Fruit fly (Drosophila melanogaster): ENCODE data around the gene Tango6.

Tango6 gene

DNA sequence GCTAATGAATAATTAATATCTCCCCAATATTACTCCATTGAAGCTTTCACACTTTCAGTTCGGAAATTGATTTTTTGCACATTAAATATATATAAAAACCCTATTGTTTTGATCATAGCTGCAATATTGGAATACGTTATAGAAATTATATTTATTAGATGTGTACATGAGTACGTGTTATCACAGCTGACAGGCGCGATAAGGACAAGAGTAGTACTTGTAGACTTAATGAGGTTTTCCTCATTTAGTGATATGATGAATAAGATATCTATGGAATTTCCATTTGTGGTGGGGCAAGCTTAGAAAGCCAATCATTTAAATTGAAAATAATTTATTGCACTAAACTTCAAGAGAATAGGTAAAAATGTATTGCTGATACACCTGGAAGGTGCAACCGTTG lies 33.6 kb downstream of the Tango6 start:
- TF ChIP-seq CG8159 (tag; optimal IDR thresholded peaks at IDR 0.05), result no peak
- TF ChIP-seq D1 (tag; optimal IDR thresholded peaks at IDR 0.05), result no peak
- no peak for TF ChIP-seq EcR (GFP tag; optimal IDR thresholded peaks at IDR 0.05)
- TF ChIP-seq Snoo (tag; optimal IDR thresholded peaks at IDR 0.05), result no peak
- no peak for TF ChIP-seq gl (tag; optimal IDR thresholded peaks at IDR 0.05)
- TF ChIP-seq CG13204 (GFP tag; optimal IDR thresholded peaks at IDR 0.05), result no peak
- TF ChIP-seq fd96Ca (GFP tag; IDR thresholded peaks at IDR 0.05), result no peak
- no peak for TF ChIP-seq CG15710 (tag; optimal IDR thresholded peaks at IDR 0.05)
- no peak for TF ChIP-seq CG8301 (tag; optimal IDR thresholded peaks at IDR 0.05)
- TF ChIP-seq CG34367 (tag; optimal IDR thresholded peaks at IDR 0.05), result no peak
- TF ChIP-seq CG17806 (tag; optimal IDR thresholded peaks at IDR 0.05), result no peak
- TF ChIP-seq Pif1B (GFP tag; optimal IDR thresholded peaks at IDR 0.05), result no peak
- TF ChIP-seq Ets98B (GFP tag; IDR thresholded peaks at IDR 0.05), result no peak
- no peak for TF ChIP-seq CG14655 (GFP tag; optimal IDR thresholded peaks at IDR 0.05)
- TF ChIP-seq CG12605 (GFP tag; IDR thresholded peaks at IDR 0.05), result no peak
- TF ChIP-seq rn (GFP tag; IDR thresholded peaks at IDR 0.05), result no peak

DNA sequence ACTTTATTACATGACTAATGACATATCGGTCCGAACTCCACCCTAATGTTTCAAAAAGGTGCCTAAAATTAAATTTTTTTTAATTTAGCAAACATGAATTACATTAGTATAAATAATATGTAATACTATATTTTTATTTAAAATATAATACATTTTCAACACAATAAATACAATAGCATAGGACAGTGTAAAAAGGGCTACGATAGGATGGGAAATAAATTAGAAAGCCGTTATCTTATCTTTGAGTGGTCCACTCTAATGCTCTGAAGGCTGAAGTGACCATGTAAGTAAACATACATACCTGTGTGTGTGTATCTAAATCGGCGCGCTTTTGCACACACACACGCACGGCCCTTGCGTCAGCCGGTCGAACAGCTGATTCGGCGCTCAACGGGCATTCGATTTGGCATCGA lies 34.1 kb downstream of the Tango6 start, which contains the start of gene CG31793:
CG31793 (plus strand) TSS at position 409 of the 413 bp plus-strand sequence.
- peak; percentile 60; the same call in 1 of the 2 replicates for TF ChIP-seq Ets98B (GFP tag; IDR thresholded peaks at IDR 0.05)
- peak; percentile 32 for TF ChIP-seq CG34367 (tag; optimal IDR thresholded peaks at IDR 0.05)
- TF ChIP-seq CG8159 (tag; optimal IDR thresholded peaks at IDR 0.05), result peak; percentile 98
- TF ChIP-seq CG14655 (GFP tag; optimal IDR thresholded peaks at IDR 0.05), result peak; percentile 67
- no peak for TF ChIP-seq CG13204 (GFP tag; optimal IDR thresholded peaks at IDR 0.05)
- no peak; the same call in 1 of the 2 replicates for TF ChIP-seq CG12605 (GFP tag; IDR thresholded peaks at IDR 0.05)
- TF ChIP-seq CG4496 (GFP tag; IDR thresholded peaks at IDR 0.05), result peak; percentile 80
- peak; percentile 9 for TF ChIP-seq Snoo (tag; optimal IDR thresholded peaks at IDR 0.05)
- TF ChIP-seq CG8301 (tag; optimal IDR thresholded peaks at IDR 0.05), result peak; percentile 61
- peak; percentile 43 for TF ChIP-seq CG9948 (tag; optimal IDR thresholded peaks at IDR 0.05)
- peak; percentile 63 for TF ChIP-seq CG32121 (GFP tag; IDR thresholded peaks at IDR 0.05)
- TF ChIP-seq CG17806 (tag; optimal IDR thresholded peaks at IDR 0.05), result peak; percentile 64
- TF ChIP-seq Pif1B (GFP tag; optimal IDR thresholded peaks at IDR 0.05), result peak; percentile 71
- no peak for TF ChIP-seq Pif1A (GFP tag; optimal IDR thresholded peaks at IDR 0.05)
- no peak for TF ChIP-seq CG15710 (tag; optimal IDR thresholded peaks at IDR 0.05)
- no peak for TF ChIP-seq fd96Ca (GFP tag; IDR thresholded peaks at IDR 0.05)
- TF ChIP-seq gl (tag; optimal IDR thresholded peaks at IDR 0.05), result no peak
- TF ChIP-seq EcR (GFP tag; optimal IDR thresholded peaks at IDR 0.05), result no peak
- 0 out of 2 replicates have a peak, but pooled peaks have one; percentile 25 for TF ChIP-seq rn (GFP tag; IDR thresholded peaks at IDR 0.05)
- TF ChIP-seq D1 (tag; optimal IDR thresholded peaks at IDR 0.05), result peak; percentile 84
- TF ChIP-seq CG10348 (GFP tag; IDR thresholded peaks at IDR 0.05), result no peak

DNA sequence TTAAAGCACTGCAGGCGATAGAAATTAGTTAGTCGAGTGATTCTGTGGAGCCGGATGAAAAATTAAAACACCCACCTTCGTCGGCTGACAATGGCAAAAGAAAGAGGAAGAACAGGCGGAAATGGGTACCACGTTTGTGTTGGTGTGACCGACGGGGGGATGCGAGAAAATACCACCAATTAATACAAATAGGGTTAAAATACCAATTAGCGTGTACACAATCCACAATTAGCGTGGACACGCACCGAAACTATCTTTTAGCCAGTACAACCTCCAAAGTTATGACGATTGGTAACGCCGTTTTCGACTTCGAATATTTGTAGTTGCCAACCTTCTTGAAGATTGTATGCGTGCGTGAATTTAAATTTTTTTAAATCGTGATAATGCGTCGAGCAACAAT lies 40.3 kb downstream of the Tango6 start, which contains the start of gene RpL30:
RpL30 (minus strand) TSS at position 177 of the 400 bp plus-strand sequence.
- TF ChIP-seq CG17806 (tag; optimal IDR thresholded peaks at IDR 0.05) (peak; percentile 44), EcR (GFP tag; optimal IDR thresholded peaks at IDR 0.05) (peak; percentile 31), CG14655 (GFP tag; optimal IDR thresholded peaks at IDR 0.05) (peak; percentile 51), CG12605 (GFP tag; IDR thresholded peaks at IDR 0.05) (peak; percentile 91), rn (GFP tag; IDR thresholded peaks at IDR 0.05) (peak; percentile 40; the same call in 1 of the 2 replicates), CG8159 (tag; optimal IDR thresholded peaks at IDR 0.05) (peak; percentile 66), CG13204 (GFP tag; optimal IDR thresholded peaks at IDR 0.05) (peak; percentile 79), fd96Ca (GFP tag; IDR thresholded peaks at IDR 0.05) (no peak; the same call in 2 of the 3 replicates), CG9948 (tag; optimal IDR thresholded peaks at IDR 0.05) (peak; percentile 31), CG4496 (GFP tag; IDR thresholded peaks at IDR 0.05) (peak; percentile 83), CG8301 (tag; optimal IDR thresholded peaks at IDR 0.05) (peak; percentile 56), Pif1B (GFP tag; optimal IDR thresholded peaks at IDR 0.05) (peak; percentile 63), gl (tag; optimal IDR thresholded peaks at IDR 0.05) (peak; percentile 76), D1 (tag; optimal IDR thresholded peaks at IDR 0.05) (no peak), CG10348 (GFP tag; IDR thresholded peaks at IDR 0.05) (no peak), CG32121 (GFP tag; IDR thresholded peaks at IDR 0.05) (peak; percentile 60; the same call in 1 of the 2 replicates), CG34367 (tag; optimal IDR thresholded peaks at IDR 0.05) (peak; percentile 79), Pif1A (GFP tag; optimal IDR thresholded peaks at IDR 0.05) (peak; percentile 71), Snoo (tag; optimal IDR thresholded peaks at IDR 0.05) (peak; percentile 90), Ets98B (GFP tag; IDR thresholded peaks at IDR 0.05) (peak; percentile 78), CG15710 (tag; optimal IDR thresholded peaks at IDR 0.05) (peak; percentile 60)

DNA sequence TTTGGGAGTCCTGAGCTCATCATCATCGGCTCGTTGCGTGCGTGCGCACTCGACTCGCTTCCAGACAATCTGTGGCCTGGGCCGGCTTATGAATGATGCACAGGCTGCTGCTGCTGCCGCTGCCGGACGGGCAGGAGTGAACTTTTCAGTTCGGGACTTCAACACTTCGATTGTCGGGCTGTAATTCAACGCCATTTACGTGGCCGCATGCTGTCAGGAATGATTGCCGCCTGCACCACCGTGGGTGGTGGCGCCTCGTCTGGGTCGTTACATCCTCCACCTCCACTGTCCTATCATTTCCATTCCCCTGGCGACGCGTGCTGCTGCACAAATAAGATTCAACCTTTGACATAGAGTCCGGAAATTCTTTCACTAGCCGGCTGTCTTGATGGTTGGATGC lies 41.2 kb downstream of the Tango6 start:
- TF ChIP-seq Pif1A (GFP tag; optimal IDR thresholded peaks at IDR 0.05) (no peak), D1 (tag; optimal IDR thresholded peaks at IDR 0.05) (no peak), Snoo (tag; optimal IDR thresholded peaks at IDR 0.05) (no peak), CG10348 (GFP tag; IDR thresholded peaks at IDR 0.05) (no peak), CG17806 (tag; optimal IDR thresholded peaks at IDR 0.05) (no peak), CG15710 (tag; optimal IDR thresholded peaks at IDR 0.05) (no peak), fd96Ca (GFP tag; IDR thresholded peaks at IDR 0.05) (no peak), CG14655 (GFP tag; optimal IDR thresholded peaks at IDR 0.05) (no peak), Ets98B (GFP tag; IDR thresholded peaks at IDR 0.05) (no peak), CG8301 (tag; optimal IDR thresholded peaks at IDR 0.05) (no peak), gl (tag; optimal IDR thresholded peaks at IDR 0.05) (no peak), CG9948 (tag; optimal IDR thresholded peaks at IDR 0.05) (no peak), CG4496 (GFP tag; IDR thresholded peaks at IDR 0.05) (no peak), rn (GFP tag; IDR thresholded peaks at IDR 0.05) (no peak)

DNA sequence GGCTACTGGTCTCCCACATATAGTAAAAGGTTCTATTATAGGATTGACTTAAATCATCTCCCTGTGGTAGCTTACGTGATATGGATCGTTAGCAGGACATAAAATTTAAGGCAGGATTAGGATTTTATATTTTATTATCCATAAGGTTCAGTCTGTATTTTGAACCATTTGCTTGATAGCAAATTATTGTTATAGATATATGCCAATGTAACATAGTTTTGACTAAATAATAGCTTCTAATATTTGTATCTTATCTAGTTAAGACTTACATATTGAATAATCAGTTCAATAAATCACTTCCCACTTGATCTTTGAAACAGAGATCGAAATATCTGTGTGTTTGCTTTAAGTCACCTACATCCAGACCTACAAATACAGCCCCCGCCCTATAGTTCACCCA lies 41.7 kb downstream of the Tango6 start, which contains the start of gene robl37BC:
robl37BC (plus strand) TSS at position 301 of the 400 bp plus-strand sequence.
- TF ChIP-seq D1 (tag; optimal IDR thresholded peaks at IDR 0.05) (no peak), Snoo (tag; optimal IDR thresholded peaks at IDR 0.05) (no peak), CG10348 (GFP tag; IDR thresholded peaks at IDR 0.05) (no peak), Pif1B (GFP tag; optimal IDR thresholded peaks at IDR 0.05) (no peak), CG34367 (tag; optimal IDR thresholded peaks at IDR 0.05) (no peak), EcR (GFP tag; optimal IDR thresholded peaks at IDR 0.05) (no peak), CG15710 (tag; optimal IDR thresholded peaks at IDR 0.05) (no peak), Pif1A (GFP tag; optimal IDR thresholded peaks at IDR 0.05) (no peak), gl (tag; optimal IDR thresholded peaks at IDR 0.05) (no peak), CG8301 (tag; optimal IDR thresholded peaks at IDR 0.05) (no peak), CG12605 (GFP tag; IDR thresholded peaks at IDR 0.05) (no peak), CG4496 (GFP tag; IDR thresholded peaks at IDR 0.05) (no peak), rn (GFP tag; IDR thresholded peaks at IDR 0.05) (no peak), CG8159 (tag; optimal IDR thresholded peaks at IDR 0.05) (no peak), CG13204 (GFP tag; optimal IDR thresholded peaks at IDR 0.05) (no peak), Ets98B (GFP tag; IDR thresholded peaks at IDR 0.05) (no peak)

Data from whole organism, pupa.